Fruit fly (Drosophila melanogaster): ENCODE results near the gene CG6983.

CG6983 gene

dm6 chr3L:8440771-8441549 is 8.2 kb downstream of the CG6983 start:
- TF ChIP-seq Sin3A (optimal IDR thresholded peaks at IDR 0.05) = no peak
- no peak for TF ChIP-seq Myc (optimal IDR thresholded peaks at IDR 0.05)
- no peak for TF ChIP-seq psq (optimal IDR thresholded peaks at IDR 0.05)
- TF ChIP-seq ttk (optimal IDR thresholded peaks at IDR 0.05) = no peak
- TF ChIP-seq insv (optimal IDR thresholded peaks at IDR 0.05) = no peak

dm6 chr3L:8440079-8440478 is 9.1 kb downstream of the CG6983 start:
- TF ChIP-seq Sin3A (optimal IDR thresholded peaks at IDR 0.05) (no peak), Myc (optimal IDR thresholded peaks at IDR 0.05) (no peak), psq (optimal IDR thresholded peaks at IDR 0.05) (no peak), ttk (optimal IDR thresholded peaks at IDR 0.05) (no peak), h (optimal IDR thresholded peaks at IDR 0.05) (no peak), insv (optimal IDR thresholded peaks at IDR 0.05) (no peak)

dm6 chr3L:8437583-8437982 is 11.6 kb downstream of the CG6983 start:
- TF ChIP-seq psq (optimal IDR thresholded peaks at IDR 0.05) = no peak
- TF ChIP-seq Sin3A (optimal IDR thresholded peaks at IDR 0.05) = no peak
- TF ChIP-seq Myc (optimal IDR thresholded peaks at IDR 0.05) = no peak
- no peak for TF ChIP-seq h (optimal IDR thresholded peaks at IDR 0.05)
- no peak for TF ChIP-seq insv (optimal IDR thresholded peaks at IDR 0.05)
- no peak for TF ChIP-seq ttk (optimal IDR thresholded peaks at IDR 0.05)

- no peak for TF ChIP-seq Sin3A (optimal IDR thresholded peaks at IDR 0.05)
- no peak for TF ChIP-seq Myc (optimal IDR thresholded peaks at IDR 0.05)
- TF ChIP-seq insv (optimal IDR thresholded peaks at IDR 0.05) = no peak
- TF ChIP-seq ttk (optimal IDR thresholded peaks at IDR 0.05) = no peak
- no peak for TF ChIP-seq psq (optimal IDR thresholded peaks at IDR 0.05)
- no peak for TF ChIP-seq h (optimal IDR thresholded peaks at IDR 0.05)
Observed at dm6 chr3L:8424831-8425336, 24.3 kb downstream of the CG6983 start, which contains the start of gene Cbl. Cbl (plus strand) TSS chr3L:8424954.

- no peak for TF ChIP-seq insv (optimal IDR thresholded peaks at IDR 0.05)
- no peak for TF ChIP-seq Sin3A (optimal IDR thresholded peaks at IDR 0.05)
Observed at dm6 chr3L:8423156-8423555, 26.0 kb downstream of the CG6983 start.

dm6 chr3L:8421808-8422586 is 27.2 kb downstream of the CG6983 start, which contains the start of gene CG32354:
CG32354 (minus strand) TSS chr3L:8422205.
- no peak for TF ChIP-seq Myc (optimal IDR thresholded peaks at IDR 0.05)
- TF ChIP-seq insv (optimal IDR thresholded peaks at IDR 0.05) = no peak
- no peak for TF ChIP-seq Sin3A (optimal IDR thresholded peaks at IDR 0.05)
- TF ChIP-seq ttk (optimal IDR thresholded peaks at IDR 0.05) = no peak

dm6 chr3L:8421361-8421760 is 27.8 kb downstream of the CG6983 start:
- no peak for TF ChIP-seq psq (optimal IDR thresholded peaks at IDR 0.05)
- TF ChIP-seq ttk (optimal IDR thresholded peaks at IDR 0.05) = no peak
- no peak for TF ChIP-seq h (optimal IDR thresholded peaks at IDR 0.05)
- TF ChIP-seq Myc (optimal IDR thresholded peaks at IDR 0.05) = no peak
- TF ChIP-seq insv (optimal IDR thresholded peaks at IDR 0.05) = no peak
- TF ChIP-seq Sin3A (optimal IDR thresholded peaks at IDR 0.05) = no peak

dm6 chr3L:8419622-8420176 is 29.5 kb downstream of the CG6983 start:
- TF ChIP-seq Sin3A (optimal IDR thresholded peaks at IDR 0.05) (no peak), psq (optimal IDR thresholded peaks at IDR 0.05) (no peak), Myc (optimal IDR thresholded peaks at IDR 0.05) (no peak), h (optimal IDR thresholded peaks at IDR 0.05) (no peak), ttk (optimal IDR thresholded peaks at IDR 0.05) (no peak), insv (optimal IDR thresholded peaks at IDR 0.05) (no peak)

dm6 chr3L:8418984-8419383 is 30.2 kb downstream of the CG6983 start:
- TF ChIP-seq Myc (optimal IDR thresholded peaks at IDR 0.05) (no peak), ttk (optimal IDR thresholded peaks at IDR 0.05) (no peak), psq (optimal IDR thresholded peaks at IDR 0.05) (no peak), h (optimal IDR thresholded peaks at IDR 0.05) (no peak)

dm6 chr3L:8412725-8413124 is 36.5 kb downstream of the CG6983 start, which contains the start of the genes Oseg1 and mtrm:
Oseg1 (minus strand) TSS chr3L:8412825.
mtrm (plus strand) TSS chr3L:8413012.
- TF ChIP-seq Sin3A (optimal IDR thresholded peaks at IDR 0.05) (no peak), h (optimal IDR thresholded peaks at IDR 0.05) (no peak), insv (optimal IDR thresholded peaks at IDR 0.05) (no peak), psq (optimal IDR thresholded peaks at IDR 0.05) (no peak), ttk (optimal IDR thresholded peaks at IDR 0.05) (no peak), Myc (optimal IDR thresholded peaks at IDR 0.05) (no peak)

dm6 chr3L:8411439-8411897 is 37.7 kb downstream of the CG6983 start, which contains the start of gene Exo70:
Exo70 (plus strand) TSS chr3L:8411851.
- TF ChIP-seq ttk (optimal IDR thresholded peaks at IDR 0.05) (no peak), psq (optimal IDR thresholded peaks at IDR 0.05) (no peak), Sin3A (optimal IDR thresholded peaks at IDR 0.05) (no peak), Myc (optimal IDR thresholded peaks at IDR 0.05) (no peak), h (optimal IDR thresholded peaks at IDR 0.05) (no peak)

dm6 chr3L:8405123-8405522 is 44.1 kb downstream of the CG6983 start, which contains the start of the genes Tpt, mkg-p and CG13667:
Tpt (minus strand) TSS chr3L:8405277.
mkg-p (minus strand) TSS chr3L:8405277.
CG13667 (plus strand) TSS chr3L:8405454.
- TF ChIP-seq h (optimal IDR thresholded peaks at IDR 0.05) (no peak), psq (optimal IDR thresholded peaks at IDR 0.05) (no peak)

Data from Kc167 (cell line).